Fruit fly (Drosophila melanogaster) whole organism, embryonic: ENCODE results near the gene Ns1.
A peak's percentile ranks its signal among the peaks of the same experiment; 100 is the strongest.

Source experiments
- CG10147 ChIP-seq: fragments of 200-800 bp; sonication (Bioruptor generic); optimal IDR thresholded peaks from 2 replicates; lab custom pipeline; 2019; ENCODE audit warnings: missing biosample characterization, mild to moderate bottlenecking, missing genetic modification characterization, moderate library complexity
- CG10462 ChIP-seq: fragments of 200-800 bp; sonication (Bioruptor generic); optimal IDR thresholded peaks from 2 replicates; lab custom pipeline; 2016; ENCODE audit warnings: missing biosample characterization, missing genetic modification characterization
- CG10654 ChIP-seq: fragments of 200-800 bp; sonication (Bioruptor generic); optimal IDR thresholded peaks from 2 replicates; lab custom pipeline; 2016; ENCODE audit warnings: missing biosample characterization, missing genetic modification characterization
- CG10959 ChIP-seq: fragments of 200-800 bp; sonication (Bioruptor generic); IDR thresholded peaks from 2 replicates; pipeline ENCODE4 v1.3.6; 2022; ENCODE audit warnings: missing biosample characterization, missing genetic modification characterization
- CG11504 ChIP-seq: fragments of 200-800 bp; sonication (Bioruptor generic); optimal IDR thresholded peaks from 3 replicates; lab custom pipeline; 2019; ENCODE audit warnings: missing biosample characterization, mild to moderate bottlenecking, missing genetic modification characterization, moderate library complexity
- CG13123 ChIP-seq: fragments of 200-800 bp; sonication (Bioruptor generic); optimal IDR thresholded peaks from 2 replicates; lab custom pipeline; 2016; ENCODE audit warnings: missing biosample characterization, missing genetic modification characterization
- CG13894 ChIP-seq: fragments of 200-800 bp; sonication (Bioruptor generic); optimal IDR thresholded peaks from 3 replicates; lab custom pipeline; 2018; ENCODE audit warnings: missing biosample characterization, mild to moderate bottlenecking, missing genetic modification characterization, moderate library complexity
- CG14710 ChIP-seq: fragments of 200-800 bp; sonication (Bioruptor generic); optimal IDR thresholded peaks from 3 replicates; lab custom pipeline; 2019; ENCODE audit warnings: missing biosample characterization, mild to moderate bottlenecking, missing genetic modification characterization, moderate library complexity
- CG15011 ChIP-seq: fragments of 200-800 bp; sonication (Bioruptor generic); optimal IDR thresholded peaks from 3 replicates; lab custom pipeline; 2018; ENCODE audit warnings: missing biosample characterization, mild to moderate bottlenecking, missing genetic modification characterization
- CG15601 ChIP-seq: fragments of 200-800 bp; sonication (Bioruptor generic); optimal IDR thresholded peaks from 3 replicates; lab custom pipeline; 2019; ENCODE audit warnings: missing biosample characterization, mild to moderate bottlenecking, missing genetic modification characterization, moderate library complexity
- CG1647 ChIP-seq: fragments of 200-800 bp; sonication (Bioruptor generic); optimal IDR thresholded peaks from 3 replicates; lab custom pipeline; 2016; ENCODE audit warnings: missing biosample characterization, missing genetic modification characterization
- CG16779 ChIP-seq: fragments of 200-800 bp; sonication (Bioruptor generic); IDR thresholded peaks from 2 replicates; pipeline ENCODE4 v1.3.6; 2022; ENCODE audit warnings: missing biosample characterization, missing genetic modification characterization
- CG17361 ChIP-seq: fragments of 200-800 bp; sonication (Bioruptor generic); IDR thresholded peaks from 3 replicates; pipeline ENCODE4 v1.3.6; 2022; ENCODE audit warnings: missing biosample characterization, missing genetic modification characterization
- CG30403 ChIP-seq: fragments of 200-800 bp; sonication (Bioruptor generic); optimal IDR thresholded peaks from 3 replicates; lab custom pipeline; 2016; ENCODE audit warnings: missing biosample characterization, missing genetic modification characterization
- CG32767 ChIP-seq: fragments of 200-800 bp; sonication (Bioruptor generic); IDR thresholded peaks from 2 replicates; pipeline ENCODE4 v1.3.6; 2022; ENCODE audit warnings: missing biosample characterization, missing genetic modification characterization
- CG3281 ChIP-seq: fragments of 200-800 bp; sonication (Bioruptor generic); optimal IDR thresholded peaks from 3 replicates; lab custom pipeline; 2017; ENCODE audit warnings: missing biosample characterization, mild to moderate bottlenecking, missing genetic modification characterization
- CG3407 ChIP-seq: fragments of 200-800 bp; sonication (Bioruptor generic); optimal IDR thresholded peaks from 2 replicates; lab custom pipeline; 2018; ENCODE audit warnings: missing biosample characterization, mild to moderate bottlenecking, missing genetic modification characterization
- CG4404 ChIP-seq: fragments of 200-800 bp; sonication (Bioruptor generic); IDR thresholded peaks from 2 replicates; pipeline ENCODE4 v1.3.6; 2022; ENCODE audit warnings: missing biosample characterization, missing genetic modification characterization
- CG4730 ChIP-seq: fragments of 200-800 bp; sonication (Bioruptor generic); IDR thresholded peaks from 2 replicates; pipeline ENCODE4 v1.3.6; 2022; ENCODE audit warnings: missing biosample characterization, missing genetic modification characterization
- CG9727 ChIP-seq: fragments of 200-800 bp; sonication (Bioruptor generic); optimal IDR thresholded peaks from 3 replicates; lab custom pipeline; 2017; ENCODE audit warnings: missing biosample characterization, mild to moderate bottlenecking, missing genetic modification characterization
- CG9797 ChIP-seq: fragments of 200-800 bp; sonication (Bioruptor generic); optimal IDR thresholded peaks from 3 replicates; lab custom pipeline; 2018; ENCODE audit warnings: missing biosample characterization, mild to moderate bottlenecking, missing genetic modification characterization
- CkIIα-i1 ChIP-seq: fragments of 200-800 bp; sonication (Bioruptor generic); IDR thresholded peaks from 2 replicates; pipeline ENCODE4 v1.3.6; 2022; ENCODE audit warnings: missing biosample characterization, missing genetic modification characterization
- Dbx ChIP-seq: fragments of 200-800 bp; sonication (Bioruptor generic); IDR thresholded peaks from 3 replicates; pipeline ENCODE4 v1.3.6; 2022; ENCODE audit warnings: missing biosample characterization, missing genetic modification characterization
- Ets65A ChIP-seq: fragments of 200-800 bp; sonication (Bioruptor generic); peaks from one replicate; lab custom pipeline; 2016; ENCODE audit warnings: missing biosample characterization, missing genetic modification characterization
- H2.0 ChIP-seq: fragments of 200-800 bp; sonication (Bioruptor generic); IDR thresholded peaks from 2 replicates; pipeline ENCODE4 v1.3.6; 2022; ENCODE audit warnings: missing biosample characterization, missing genetic modification characterization
- Jarid2 ChIP-seq: fragments of 200-800 bp; sonication (Bioruptor generic); optimal IDR thresholded peaks from 3 replicates; lab custom pipeline; 2017; ENCODE audit warnings: mild to moderate bottlenecking, missing biosample characterization, missing genetic modification reagents, missing genetic modification characterization
- NC2β ChIP-seq: fragments of 200-800 bp; sonication (Bioruptor generic); optimal IDR thresholded peaks from 2 replicates; lab custom pipeline; 2016; ENCODE audit warnings: missing biosample characterization, missing genetic modification characterization
- Sry-β ChIP-seq: fragments of 200-800 bp; sonication (Bioruptor generic); optimal IDR thresholded peaks from 2 replicates; lab custom pipeline; 2018; ENCODE audit warnings: missing biosample characterization, mild to moderate bottlenecking, missing genetic modification characterization, moderate library complexity
- Stat92E ChIP-seq, 3 experiments: fragments of >200 bp in 2 of 3; fragments of 200-800 bp in 1 of 3; sonication (Bioruptor generic) in 1 of 3; optimal IDR thresholded peaks; 2 replicates each; lab custom pipeline; 2017 to 2019; ENCODE audit warnings: missing biosample characterization in 3 of 3, missing genetic modification characterization in 3 of 3, mild to moderate bottlenecking in 1 of 3, moderate library complexity in 1 of 3
- Xrp1 ChIP-seq: fragments of 200-800 bp; sonication (Bioruptor generic); IDR thresholded peaks from 2 replicates; pipeline ENCODE4 v1.3.6; 2022; ENCODE audit warnings: missing biosample characterization, missing genetic modification characterization
- ab ChIP-seq: fragments of 200-800 bp; sonication (Bioruptor generic); optimal IDR thresholded peaks from 2 replicates; lab custom pipeline; 2016; ENCODE audit warnings: missing biosample characterization, missing genetic modification characterization
- ato ChIP-seq: fragments of 200-800 bp; sonication (Bioruptor generic); IDR thresholded peaks from 2 replicates; pipeline ENCODE4 v1.3.6; 2022; ENCODE audit warnings: missing biosample characterization, missing genetic modification characterization; ENCODE audit not compliant: partially characterized antibody
- chn ChIP-seq: fragments of 200-800 bp; sonication (Bioruptor generic); optimal IDR thresholded peaks from 2 replicates; lab custom pipeline; 2016; ENCODE audit warnings: missing biosample characterization, missing genetic modification characterization
- ci ChIP-seq: fragments of 200-800 bp; sonication (Bioruptor generic); IDR thresholded peaks from 3 replicates; pipeline ENCODE4 v1.3.6; 2022; ENCODE audit warnings: missing biosample characterization, missing genetic modification characterization
- grau ChIP-seq: fragments of 200-800 bp; optimal IDR thresholded peaks from 3 replicates; lab custom pipeline; 2019; ENCODE audit warnings: missing biosample characterization, mild to moderate bottlenecking, missing genetic modification characterization, moderate library complexity
- gsb-n ChIP-seq: fragments of 200-800 bp; sonication (Bioruptor generic); optimal IDR thresholded peaks from 3 replicates; lab custom pipeline; 2018; ENCODE audit warnings: missing biosample characterization, mild to moderate bottlenecking, missing genetic modification characterization
- her ChIP-seq: fragments of 200-800 bp; sonication (Bioruptor generic); optimal IDR thresholded peaks from 2 replicates; lab custom pipeline; 2016; ENCODE audit warnings: missing biosample characterization, missing genetic modification characterization
- hth ChIP-seq: fragments of >200 bp; optimal IDR thresholded peaks from 2 replicates; lab custom pipeline; 2017; ENCODE audit warnings: inconsistent platforms
- lola ChIP-seq, 3 experiments: fragments of >200 bp in 2 of 3; fragments of 200-800 bp in 1 of 3; sonication (Bioruptor generic) in 1 of 3; optimal IDR thresholded peaks; 2 replicates each; lab custom pipeline; 2017 to 2019; ENCODE audit warnings: missing biosample characterization in 3 of 3, missing genetic modification characterization in 3 of 3, mild to moderate bottlenecking in 1 of 3, moderate library complexity in 1 of 3
- mam ChIP-seq: fragments of 200-800 bp; sonication (Bioruptor generic); optimal IDR thresholded peaks from 3 replicates; lab custom pipeline; 2016; ENCODE audit warnings: missing biosample characterization, missing genetic modification characterization
- nerfin-2 ChIP-seq: fragments of 200-800 bp; sonication (Bioruptor generic); IDR thresholded peaks from 2 replicates; pipeline ENCODE4 v1.3.6; 2022; ENCODE audit warnings: missing biosample characterization, missing genetic modification characterization; ENCODE audit not compliant: partially characterized antibody
- onecut ChIP-seq: fragments of 200-800 bp; sonication (Bioruptor generic); IDR thresholded peaks from 2 replicates; pipeline ENCODE4 v1.3.6; 2022; ENCODE audit warnings: missing biosample characterization, missing genetic modification characterization
- peb ChIP-seq: fragments of 200-800 bp; sonication (Bioruptor generic); IDR thresholded peaks from 2 replicates; pipeline ENCODE4 v1.3.6; 2022; ENCODE audit warnings: missing biosample characterization, missing genetic modification characterization
- sna ChIP-seq: fragments of 200-800 bp; sonication (Bioruptor generic); IDR thresholded peaks from 2 replicates; pipeline ENCODE4 v1.3.6; 2022; ENCODE audit warnings: missing biosample characterization, missing genetic modification characterization; ENCODE audit not compliant: partially characterized antibody
- stwl ChIP-seq: fragments of 200-800 bp; sonication (Bioruptor generic); optimal IDR thresholded peaks from 3 replicates; lab custom pipeline; 2018; ENCODE audit warnings: missing biosample characterization, mild to moderate bottlenecking, missing genetic modification characterization, moderate library complexity
- tll ChIP-seq, 2 experiments: fragments of 200-800 bp in 1 of 2; fragments of >200 bp in 1 of 2; sonication (Bioruptor generic) in 1 of 2; optimal IDR thresholded peaks; 2 replicates each; lab custom pipeline; 2017 to 2019; ENCODE audit warnings: missing biosample characterization in 2 of 2, missing genetic modification characterization in 2 of 2, mild to moderate bottlenecking in 1 of 2, moderate library complexity in 1 of 2
- tx ChIP-seq: fragments of 200-800 bp; sonication (Bioruptor generic); optimal IDR thresholded peaks from 2 replicates; lab custom pipeline; 2016; ENCODE audit warnings: missing biosample characterization, missing genetic modification characterization
- wdn ChIP-seq: fragments of 200-800 bp; sonication (Bioruptor generic); IDR thresholded peaks from 2 replicates; pipeline ENCODE4 v1.3.6; 2022; ENCODE audit warnings: missing biosample characterization, missing genetic modification characterization
- yki ChIP-seq: fragments of >200 bp; optimal IDR thresholded peaks from 3 replicates; lab custom pipeline; 2018
- z ChIP-seq: fragments of 200-800 bp; sonication (Bioruptor generic); IDR thresholded peaks from 3 replicates; pipeline ENCODE4 v1.3.6; 2022; ENCODE audit warnings: missing biosample characterization, missing genetic modification characterization

Gene Ns1

dm6 chr3R:17042838-17043569, 29.5 kb downstream of the Ns1 start, which contains the start of the genes bdwf and Patr-1 (continued):
- no peak for TF ChIP-seq CG11504 (tag; lab: Kevin White, UChicago)
- TF ChIP-seq CG30403 (GFP tag; lab: Kevin White, UChicago), result peak; percentile 60
- no peak for TF ChIP-seq CG13123 (GFP tag; lab: Kevin White, UChicago)
- TF ChIP-seq CG17361 (GFP tag; lab: Robert Waterston, UW), result peak; percentile 68
- peak; percentile 77 for TF ChIP-seq sna (GFP tag; lab: Robert Waterston, UW)
- no peak for TF ChIP-seq z
- no peak for TF ChIP-seq CG10462 (GFP tag; lab: Kevin White, UChicago)
- no peak for TF ChIP-seq CG3407
- TF ChIP-seq CG1647 (GFP tag; lab: Kevin White, UChicago), result no peak
- peak; percentile 84 for TF ChIP-seq nerfin-2
- no peak for TF ChIP-seq Jarid2 (GFP tag; lab: Kevin White, UChicago)
- no peak for TF ChIP-seq gsb-n (tag; lab: Kevin White, UChicago)
- TF ChIP-seq stwl, result peak; percentile 32
- no peak for TF ChIP-seq ci
- peak; percentile 53 for TF ChIP-seq CG9727 (GFP tag; lab: Kevin White, UChicago)
- no peak for TF ChIP-seq wdn
- no peak for TF ChIP-seq Xrp1 (GFP tag; lab: Robert Waterston, UW)
- TF ChIP-seq tx (GFP tag; lab: Kevin White, UChicago), result no peak
- 0 out of 2 replicates have a peak, but pooled peaks have one; percentile 6 for TF ChIP-seq CG4404 (GFP tag; lab: Robert Waterston, UW)
- no peak for TF ChIP-seq onecut
- TF ChIP-seq CG10654, result no peak
- no peak for TF ChIP-seq CG32767
- TF ChIP-seq ab (GFP tag; lab: Kevin White, UChicago), result no peak
- TF ChIP-seq NC2β, result peak; percentile 4
- TF ChIP-seq mam (GFP tag; lab: Kevin White, UChicago), result no peak
- no peak for TF ChIP-seq CG16779 (GFP tag; lab: Robert Waterston, UW)
- TF ChIP-seq lola (GFP tag; optimal IDR thresholded peaks at IDR 0.05; lab: Kevin White, UChicago), result peak in 1 of 3 experiments; percentile 36
- TF ChIP-seq Ets65A, result peak; percentile 85
- TF ChIP-seq CG10959, result no peak
- TF ChIP-seq Dbx (GFP tag; lab: Robert Waterston, UW), result no peak
- no peak for TF ChIP-seq CG4730 (GFP tag; lab: Robert Waterston, UW)
- peak; percentile 69 for TF ChIP-seq CG14710 (tag; lab: Kevin White, UChicago)
- TF ChIP-seq H2.0 (GFP tag; lab: Robert Waterston, UW), result no peak
- no peak for TF ChIP-seq hth (lab: Kevin White, UChicago)
- TF ChIP-seq CG15601 (tag; lab: Kevin White, UChicago), result peak; percentile 33
- no peak for TF ChIP-seq her (GFP tag; lab: Kevin White, UChicago)
- no peak for TF ChIP-seq Stat92E (GFP tag; optimal IDR thresholded peaks at IDR 0.05; lab: Kevin White, UChicago)
- TF ChIP-seq CG3281, result peak; percentile 21
- TF ChIP-seq peb (GFP tag; lab: Robert Waterston, UW), result no peak
- peak; percentile 33 for TF ChIP-seq Sry-β (GFP tag; lab: Kevin White, UChicago)
- no peak for TF ChIP-seq chn
- peak; percentile 20 for TF ChIP-seq grau (tag; lab: Kevin White, UChicago)
- peak; percentile 80; the same call in 1 of the 2 replicates for TF ChIP-seq ato (GFP tag; lab: Robert Waterston, UW)
- no peak for TF ChIP-seq CG15011 (GFP tag; lab: Kevin White, UChicago)
- TF ChIP-seq CkIIα-i1 (GFP tag; lab: Robert Waterston, UW), result no peak
- no peak for TF ChIP-seq yki (lab: Kevin White, UChicago)
- TF ChIP-seq CG9797, result no peak
- no peak for TF ChIP-seq CG10147 (GFP tag; lab: Kevin White, UChicago)
- TF ChIP-seq CG13894, result no peak
- TF ChIP-seq tll (GFP tag; optimal IDR thresholded peaks at IDR 0.05; lab: Kevin White, UChicago), result peak in 1 of 2 experiments; percentile 21
